Worm (Caenorhabditis elegans) whole organism, midembryonic: ENCODE results near the gene gvd-1.
"Not testable (repeated sequence)": the region's sequence is repeated elsewhere in the genome, so short reads cannot be mapped to it uniquely, and the experiment has no call there.

Source experiments
- T22C8.4 ChIP-seq: fragments of 200-800 bp; sonication (Bioruptor generic); IDR thresholded peaks from 2 replicates; pipeline ENCODE4 v1.3.6; 2022; ENCODE audit warnings: missing genetic modification characterization, missing compliant biosample characterization
- cog-1 ChIP-seq: sonication (generic microtip); optimal IDR thresholded peaks from 2 replicates; lab custom pipeline; 2016; ENCODE audit warnings: missing genetic modification characterization, missing compliant biosample characterization
- flt-1 ChIP-seq: fragments of 200-800 bp; sonication (Bioruptor generic); IDR thresholded peaks from 2 replicates; pipeline ENCODE4 v1.3.6; 2022; ENCODE audit warnings: missing genetic modification characterization, missing compliant biosample characterization
- klf-2 ChIP-seq: fragments of 200-800 bp; sonication (Bioruptor generic); conservative IDR thresholded peaks from 2 replicates; pipeline ENCODE4 v1.3.6; 2022; ENCODE audit warnings: missing genetic modification reagents, missing genetic modification characterization, missing compliant biosample characterization
- med-1 ChIP-seq: sonication (generic microtip); optimal IDR thresholded peaks from 2 replicates; lab custom pipeline; 2017; ENCODE audit warnings: missing genetic modification characterization, mild to moderate bottlenecking, missing compliant biosample characterization, antibody characterized with exemption, missing genetic modification reagents; ENCODE audit not compliant: insufficient read depth
- ref-1 ChIP-seq: fragments of 200-800 bp; sonication (Bioruptor generic); conservative IDR thresholded peaks from 2 replicates; pipeline ENCODE4 v1.3.6; 2022; ENCODE audit warnings: missing genetic modification reagents, missing genetic modification characterization, missing compliant biosample characterization
- ztf-23 ChIP-seq: fragments of 200-800 bp; sonication (Bioruptor generic); IDR thresholded peaks from 2 replicates; pipeline ENCODE4 v1.3.6; 2022; ENCODE audit warnings: missing genetic modification reagents, missing genetic modification characterization, missing compliant biosample characterization
- ztf-29 ChIP-seq: fragments of 200-800 bp; sonication (Bioruptor generic); IDR thresholded peaks from 2 replicates; pipeline ENCODE4 v1.3.6; 2022; ENCODE audit warnings: missing genetic modification reagents, missing genetic modification characterization, missing compliant biosample characterization

ce11 chrII:454646-455045 is 3.0 kb downstream of the gvd-1 start, which contains the start of gene W10D9.1:
- TF ChIP-seq flt-1 (GFP tag; lab: Robert Waterston, UW); cog-1 (tag; lab: Kevin White, UChicago); klf-2 (GFP tag; lab: Robert Waterston, UW); med-1; T22C8.4 (GFP tag; lab: Robert Waterston, UW); ztf-29; ref-1 (GFP tag; lab: Robert Waterston, UW); ztf-23 (GFP tag; lab: Robert Waterston, UW): not testable (repeated sequence)
